Worm (Caenorhabditis elegans) whole organism, midembryonic: Measurements from ENCODE around the gene med-2.

Experiments
- T22C8.4 ChIP-seq: fragments of 200-800 bp; sonication (Bioruptor generic); IDR thresholded peaks from 2 replicates; pipeline ENCODE4 v1.3.6; 2022; ENCODE audit warnings: missing genetic modification characterization, missing compliant biosample characterization
- cog-1 ChIP-seq: sonication (generic microtip); optimal IDR thresholded peaks from 2 replicates; lab custom pipeline; 2016; ENCODE audit warnings: missing genetic modification characterization, missing compliant biosample characterization
- flt-1 ChIP-seq: fragments of 200-800 bp; sonication (Bioruptor generic); IDR thresholded peaks from 2 replicates; pipeline ENCODE4 v1.3.6; 2022; ENCODE audit warnings: missing genetic modification characterization, missing compliant biosample characterization
- klf-2 ChIP-seq: fragments of 200-800 bp; sonication (Bioruptor generic); conservative IDR thresholded peaks from 2 replicates; pipeline ENCODE4 v1.3.6; 2022; ENCODE audit warnings: missing genetic modification reagents, missing genetic modification characterization, missing compliant biosample characterization
- med-1 ChIP-seq: sonication (generic microtip); optimal IDR thresholded peaks from 2 replicates; lab custom pipeline; 2017; ENCODE audit warnings: missing genetic modification characterization, mild to moderate bottlenecking, missing compliant biosample characterization, antibody characterized with exemption, missing genetic modification reagents; ENCODE audit not compliant: insufficient read depth
- ref-1 ChIP-seq: fragments of 200-800 bp; sonication (Bioruptor generic); conservative IDR thresholded peaks from 2 replicates; pipeline ENCODE4 v1.3.6; 2022; ENCODE audit warnings: missing genetic modification reagents, missing genetic modification characterization, missing compliant biosample characterization
- tab-1 ChIP-seq: fragments of 200-800 bp; sonication (Bioruptor generic); IDR thresholded peaks from 2 replicates; pipeline ENCODE4 v1.3.6; 2022; ENCODE audit warnings: missing genetic modification characterization, missing compliant biosample characterization
- ztf-23 ChIP-seq: fragments of 200-800 bp; sonication (Bioruptor generic); IDR thresholded peaks from 2 replicates; pipeline ENCODE4 v1.3.6; 2022; ENCODE audit warnings: missing genetic modification reagents, missing genetic modification characterization, missing compliant biosample characterization
- ztf-29 ChIP-seq: fragments of 200-800 bp; sonication (Bioruptor generic); IDR thresholded peaks from 2 replicates; pipeline ENCODE4 v1.3.6; 2022; ENCODE audit warnings: missing genetic modification reagents, missing genetic modification characterization, missing compliant biosample characterization

The med-2 gene

DNA sequence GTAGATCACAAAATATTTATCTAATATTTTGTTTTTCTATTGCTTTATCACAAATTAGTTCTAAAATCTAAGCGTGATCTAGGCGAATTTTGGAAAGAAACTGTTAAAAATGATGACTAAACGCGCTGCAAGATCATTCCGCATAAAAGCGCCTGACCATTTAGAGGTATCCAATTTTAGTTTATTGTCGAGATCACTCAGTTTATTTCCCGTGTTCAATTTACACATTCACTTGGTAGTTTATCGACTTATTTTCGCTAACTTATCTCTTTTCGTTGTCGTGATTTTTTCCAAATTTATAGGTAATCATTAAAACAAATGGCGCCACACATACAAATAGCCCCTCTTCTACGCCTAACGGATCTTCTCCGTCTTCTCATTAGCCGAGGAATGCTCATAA, 22.1 kb downstream of the med-2 start, which contains the start of gene T07E3.2:
Gene T07E3.2, plus strand, starts transcription at position 301 of the 400 bp plus-strand sequence.
- TF ChIP-seq cog-1 (tag; lab: Kevin White, UChicago), result no peak
- no peak for TF ChIP-seq ref-1
- no peak for TF ChIP-seq flt-1 (GFP tag; lab: Robert Waterston, UW)
- no peak for TF ChIP-seq med-1 (GFP tag; lab: Kevin White, UChicago)
- no peak for TF ChIP-seq T22C8.4 (GFP tag; lab: Robert Waterston, UW)
- TF ChIP-seq tab-1, result no peak
- TF ChIP-seq ztf-29 (GFP tag; lab: Robert Waterston, UW), result no peak
- no peak for TF ChIP-seq ztf-23 (GFP tag; lab: Robert Waterston, UW)

DNA sequence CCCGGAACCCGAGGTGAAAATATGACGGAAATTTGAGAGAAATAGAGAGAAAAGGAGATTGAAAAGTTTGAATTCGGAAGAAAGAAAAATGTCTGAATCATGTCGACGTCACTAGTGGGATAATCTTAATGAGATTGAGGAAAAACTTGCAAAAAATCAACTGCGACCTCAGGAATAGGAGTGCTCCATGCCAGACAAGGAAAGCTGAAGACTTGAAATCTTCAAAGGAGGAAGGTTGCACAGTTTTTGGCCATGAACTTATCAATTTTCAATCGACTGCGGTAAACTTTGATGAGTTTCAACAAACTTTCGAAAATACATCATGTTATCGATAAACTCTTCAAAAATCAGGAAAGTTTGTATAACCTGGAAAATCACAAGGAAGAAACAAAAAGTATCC, 28.1 kb downstream of the med-2 start, which contains the start of gene pdf-1:
Gene pdf-1, minus strand, starts transcription at position 101 of the 400 bp plus-strand sequence.
- no peak for TF ChIP-seq med-1 (GFP tag; lab: Kevin White, UChicago)
- no peak for TF ChIP-seq ztf-29 (GFP tag; lab: Robert Waterston, UW)
- TF ChIP-seq T22C8.4 (GFP tag; lab: Robert Waterston, UW), result no peak
- no peak for TF ChIP-seq ztf-23 (GFP tag; lab: Robert Waterston, UW)
- no peak for TF ChIP-seq cog-1 (tag; lab: Kevin White, UChicago)
- TF ChIP-seq tab-1, result no peak
- no peak for TF ChIP-seq flt-1 (GFP tag; lab: Robert Waterston, UW)
- no peak for TF ChIP-seq klf-2

DNA sequence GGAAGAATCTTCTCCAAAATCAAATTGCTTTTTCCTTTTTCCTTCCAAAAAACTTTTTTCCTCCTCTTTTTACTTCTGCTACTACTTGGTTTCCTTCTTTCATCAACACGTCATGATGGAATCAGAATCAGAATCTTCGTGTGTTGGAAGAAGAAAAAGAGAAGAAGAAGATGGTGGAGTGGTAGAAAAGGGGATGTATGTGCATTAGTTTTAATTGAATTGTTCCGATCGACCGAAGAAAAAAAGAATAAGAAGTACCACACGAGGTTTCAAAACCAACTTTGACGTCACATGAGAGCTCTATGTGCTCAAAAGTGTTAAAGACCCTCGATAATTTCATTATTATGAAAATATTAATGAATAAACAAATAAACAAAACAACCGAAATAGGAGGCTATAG, 30.5 kb downstream of the med-2 start:
- no peak for TF ChIP-seq med-1 (GFP tag; lab: Kevin White, UChicago)
- TF ChIP-seq flt-1 (GFP tag; lab: Robert Waterston, UW), result no peak
- no peak for TF ChIP-seq tab-1
- no peak for TF ChIP-seq T22C8.4 (GFP tag; lab: Robert Waterston, UW)
- TF ChIP-seq ztf-23 (GFP tag; lab: Robert Waterston, UW), result no peak
- no peak for TF ChIP-seq ztf-29 (GFP tag; lab: Robert Waterston, UW)
- TF ChIP-seq klf-2, result no peak
- no peak for TF ChIP-seq ref-1
- TF ChIP-seq cog-1 (tag; lab: Kevin White, UChicago), result no peak

DNA sequence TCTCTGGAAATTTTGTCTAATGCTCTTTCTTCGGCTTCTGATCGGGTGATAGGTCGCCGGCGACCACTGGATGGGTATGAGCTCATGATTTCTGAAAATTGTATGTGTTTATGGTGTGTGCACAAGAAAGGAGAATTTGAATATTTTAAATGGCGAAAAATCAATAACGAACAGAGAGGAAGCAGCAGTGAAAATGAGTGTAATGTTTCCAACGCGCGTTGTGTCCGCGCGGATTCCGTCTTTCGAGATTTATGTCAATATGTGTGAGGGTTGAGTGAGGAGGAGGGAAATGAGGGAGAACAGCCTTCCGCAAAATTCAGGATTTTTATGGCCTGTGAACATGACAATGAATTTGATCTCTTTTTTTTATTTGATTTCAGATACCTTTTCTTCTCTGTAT, 44.4 kb downstream of the med-2 start, which contains the start of gene flap-1:
Gene flap-1, minus strand, starts transcription at position 101 of the 400 bp plus-strand sequence.
- TF ChIP-seq T22C8.4 (GFP tag; lab: Robert Waterston, UW) (peak; percentile 25; the same call in 1 of the 2 replicates), klf-2 (no peak)

DNA sequence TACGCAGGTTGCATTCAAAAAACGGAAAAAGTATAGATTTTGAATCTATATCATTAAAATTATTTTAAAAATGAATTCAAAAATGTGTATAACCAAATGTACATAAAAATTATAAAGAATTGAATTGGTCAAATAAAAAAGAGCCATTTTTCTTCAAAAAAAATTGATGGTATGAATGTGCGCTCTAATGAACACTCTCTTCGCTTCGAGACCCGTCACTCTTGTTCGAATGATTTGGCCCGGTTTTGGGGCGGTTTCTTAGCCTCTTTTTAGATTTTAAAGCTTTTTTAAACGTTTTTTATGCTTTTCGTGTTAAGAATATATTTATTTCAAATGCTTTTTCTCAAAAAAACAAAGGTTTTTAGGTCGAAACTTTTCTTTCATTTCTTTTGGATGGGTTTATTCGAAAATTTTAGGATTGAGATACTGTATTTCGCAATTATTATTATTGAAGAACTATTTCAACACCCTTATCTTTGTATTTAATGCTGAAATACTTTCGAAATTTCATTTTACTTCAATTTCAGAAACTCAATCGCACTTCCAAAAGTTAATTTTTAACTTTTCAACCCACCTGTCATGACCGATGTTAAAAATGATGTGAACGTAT, 45.4 kb downstream of the med-2 start, which contains the start of gene inf-1:
Gene inf-1, plus strand, starts transcription at position 577 of the 610 bp plus-strand sequence.
- TF ChIP-seq ztf-23 (GFP tag; lab: Robert Waterston, UW), result no peak

DNA sequence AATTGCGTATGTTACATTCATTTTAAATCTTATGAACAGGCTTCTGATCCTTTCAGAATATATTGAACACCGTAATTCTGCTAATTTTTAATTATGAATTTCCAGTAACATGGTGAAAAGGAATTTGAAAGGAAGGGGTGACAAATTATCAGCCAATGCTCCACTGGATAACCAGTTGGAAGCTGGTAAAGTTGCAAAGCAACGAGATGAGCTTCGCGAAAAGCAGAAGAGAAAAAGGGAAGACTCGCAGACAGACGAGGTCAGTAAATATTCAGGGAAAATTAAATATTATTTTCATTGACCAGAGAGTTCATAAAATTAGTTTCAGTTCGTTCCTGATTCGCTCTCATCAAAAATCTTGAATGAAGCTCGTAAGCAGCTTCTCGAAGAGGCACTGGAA, 47.6 kb downstream of the med-2 start, which contains the start of gene byn-1:
Gene byn-1, plus strand, starts transcription at position 106 of the 400 bp plus-strand sequence.
- TF ChIP-seq T22C8.4 (GFP tag; lab: Robert Waterston, UW), result no peak
- no peak for TF ChIP-seq flt-1 (GFP tag; lab: Robert Waterston, UW)
- TF ChIP-seq med-1 (GFP tag; lab: Kevin White, UChicago), result no peak
- TF ChIP-seq ztf-23 (GFP tag; lab: Robert Waterston, UW), result no peak
- TF ChIP-seq klf-2, result no peak
- no peak for TF ChIP-seq ref-1
- no peak for TF ChIP-seq cog-1 (tag; lab: Kevin White, UChicago)
- no peak for TF ChIP-seq ztf-29 (GFP tag; lab: Robert Waterston, UW)
- TF ChIP-seq tab-1, result no peak
